Worm (Caenorhabditis elegans) whole organism, mixed stage, embryonic: ENCODE measurements around the gene R08E3.1.

Source experiments
- M03D4.4 ChIP-seq: sonication (generic microtip); optimal IDR thresholded peaks from 2 replicates; lab custom pipeline; 2017; ENCODE audit warnings: mild to moderate bottlenecking, missing genetic modification characterization, missing compliant biosample characterization
- bed-3 ChIP-seq: fragments of 200-800 bp; sonication (Bioruptor generic); optimal IDR thresholded peaks from 3 replicates; lab custom pipeline; 2018; ENCODE audit warnings: mild to moderate bottlenecking, missing genetic modification characterization, moderate library complexity, missing compliant biosample characterization
- blmp-1 ChIP-seq: fragments of 150-350 bp; optimal IDR thresholded peaks from 2 replicates; lab custom pipeline; 2014; ENCODE audit warnings: missing biosample characterization, missing genetic modification characterization
- ceh-43 ChIP-seq: fragments of 200-800 bp; sonication (Bioruptor generic); optimal IDR thresholded peaks from 2 replicates; lab custom pipeline; 2018; ENCODE audit warnings: mild to moderate bottlenecking, missing genetic modification characterization, moderate library complexity, missing compliant biosample characterization
- ceh-83 ChIP-seq: fragments of 200-800 bp; sonication (Bioruptor generic); optimal IDR thresholded peaks from 2 replicates; lab custom pipeline; 2018; ENCODE audit warnings: mild to moderate bottlenecking, missing genetic modification characterization, missing compliant biosample characterization
- ces-1 ChIP-seq: fragments of 150-350 bp; optimal IDR thresholded peaks from 2 replicates; lab custom pipeline; 2014; ENCODE audit warnings: missing biosample characterization, missing genetic modification reagents, missing genetic modification characterization
- cnd-1 ChIP-seq: fragments of 200-800 bp; sonication (Bioruptor generic); optimal IDR thresholded peaks from 2 replicates; lab custom pipeline; 2018; ENCODE audit warnings: mild to moderate bottlenecking, missing genetic modification characterization, missing compliant biosample characterization
- drap-1 ChIP-seq: fragments of 200-800 bp; sonication (Bioruptor generic); optimal IDR thresholded peaks from 3 replicates; lab custom pipeline; 2018; ENCODE audit warnings: mild to moderate bottlenecking, missing genetic modification characterization, missing compliant biosample characterization
- elt-1 ChIP-seq: sonication (generic microtip); optimal IDR thresholded peaks from 2 replicates; lab custom pipeline; 2017; ENCODE audit warnings: missing genetic modification characterization, mild to moderate bottlenecking, missing compliant biosample characterization, antibody characterized with exemption, moderate library complexity, borderline replicate concordance; ENCODE audit not compliant: insufficient read depth
- elt-3 ChIP-seq: fragments of 150-350 bp; optimal IDR thresholded peaks from 2 replicates; lab custom pipeline; 2014; ENCODE audit warnings: missing biosample characterization, missing genetic modification characterization
- ham-2 ChIP-seq: fragments of 200-800 bp; sonication (Bioruptor generic); optimal IDR thresholded peaks from 2 replicates; lab custom pipeline; 2018; ENCODE audit warnings: mild to moderate bottlenecking, missing genetic modification characterization, missing compliant biosample characterization
- hlh-1 ChIP-seq: fragments of 150-350 bp; optimal IDR thresholded peaks from 2 replicates; lab custom pipeline; 2014; ENCODE audit warnings: missing biosample characterization, missing genetic modification reagents, missing genetic modification characterization
- lin-32 ChIP-seq: fragments of 200-800 bp; sonication (Bioruptor generic); optimal IDR thresholded peaks from 2 replicates; lab custom pipeline; 2018; ENCODE audit warnings: mild to moderate bottlenecking, missing genetic modification characterization, missing compliant biosample characterization
- lsy-2 ChIP-seq: fragments of 150-350 bp; optimal IDR thresholded peaks from 2 replicates; lab custom pipeline; 2014; ENCODE audit warnings: missing biosample characterization, missing genetic modification characterization
- mab-5 ChIP-seq: fragments of 150-350 bp; optimal IDR thresholded peaks from 2 replicates; lab custom pipeline; 2014; ENCODE audit warnings: missing biosample characterization, missing genetic modification characterization
- mep-1 ChIP-seq: fragments of 150-350 bp; optimal IDR thresholded peaks from 2 replicates; lab custom pipeline; 2017; ENCODE audit warnings: missing biosample characterization, missing genetic modification reagents, missing genetic modification characterization, inconsistent platforms
- mls-2 ChIP-seq: sonication (generic microtip); optimal IDR thresholded peaks from 2 replicates; lab custom pipeline; 2016; ENCODE audit warnings: mild to moderate bottlenecking, missing genetic modification characterization, moderate library complexity, missing compliant biosample characterization
- nhr-12 ChIP-seq: fragments of 150-350 bp; optimal IDR thresholded peaks from 2 replicates; lab custom pipeline; 2014; ENCODE audit warnings: missing biosample characterization, missing genetic modification characterization
- nhr-2 ChIP-seq: fragments of 150-350 bp; optimal IDR thresholded peaks from 2 replicates; lab custom pipeline; 2014; ENCODE audit warnings: missing biosample characterization, missing genetic modification characterization
- nhr-237 ChIP-seq: fragments of 150-350 bp; optimal IDR thresholded peaks from 2 replicates; lab custom pipeline; 2014; ENCODE audit warnings: missing biosample characterization, missing genetic modification characterization
- nhr-28 ChIP-seq: fragments of 150-350 bp; optimal IDR thresholded peaks from 2 replicates; lab custom pipeline; 2014; ENCODE audit warnings: missing biosample characterization, missing genetic modification characterization
- nhr-76 ChIP-seq: sonication (generic microtip); optimal IDR thresholded peaks from 2 replicates; lab custom pipeline; 2017; ENCODE audit warnings: missing biosample characterization, missing genetic modification characterization
- sem-2 ChIP-seq: fragments of 200-800 bp; sonication (Bioruptor generic); optimal IDR thresholded peaks from 2 replicates; lab custom pipeline; 2018; ENCODE audit warnings: mild to moderate bottlenecking, missing genetic modification characterization, missing compliant biosample characterization
- snpc-4 ChIP-seq: fragments of 150-350 bp; optimal IDR thresholded peaks from 2 replicates; lab custom pipeline; 2014; ENCODE audit warnings: missing biosample characterization, missing genetic modification characterization
- sptf-1 ChIP-seq: sonication (generic microtip); optimal IDR thresholded peaks from 2 replicates; lab custom pipeline; 2017; ENCODE audit warnings: mild to moderate bottlenecking, missing genetic modification characterization, moderate library complexity, missing compliant biosample characterization
- tbx-8 ChIP-seq: fragments of 200-800 bp; sonication (Bioruptor generic); optimal IDR thresholded peaks from 2 replicates; lab custom pipeline; 2018; ENCODE audit warnings: mild to moderate bottlenecking, missing genetic modification characterization, moderate library complexity, missing compliant biosample characterization
- unc-120 ChIP-seq: sonication (generic microtip); optimal IDR thresholded peaks from 2 replicates; lab custom pipeline; 2017; ENCODE audit warnings: missing genetic modification characterization, missing compliant biosample characterization; ENCODE audit not compliant: poor library complexity, severe bottlenecking
- unc-39 ChIP-seq: fragments of 150-350 bp; optimal IDR thresholded peaks from 2 replicates; lab custom pipeline; 2014; ENCODE audit warnings: missing biosample characterization, missing genetic modification characterization
- unc-62 ChIP-seq: fragments of 150-350 bp; optimal IDR thresholded peaks from 2 replicates; lab custom pipeline; 2014; ENCODE audit warnings: missing biosample characterization, missing genetic modification reagents, missing genetic modification characterization
- zip-8 ChIP-seq: fragments of 150-350 bp; optimal IDR thresholded peaks from 2 replicates; lab custom pipeline; 2014; ENCODE audit warnings: missing biosample characterization, missing genetic modification characterization
- ztf-11 ChIP-seq: fragments of 150-350 bp; optimal IDR thresholded peaks from 2 replicates; lab custom pipeline; 2014; ENCODE audit warnings: missing biosample characterization, missing genetic modification characterization

Gene R08E3.1

ce11 chrX:4822262-4822661 is at the start of gene R08E3.1:
Gene R08E3.1 (plus strand): TSS chrX:4822647.
- no peak for TF ChIP-seq lsy-2 (tag; lab: Kevin White, UChicago)
- TF ChIP-seq hlh-1 (tag; lab: Kevin White, UChicago): no peak
- no peak for TF ChIP-seq zip-8 (tag; lab: Kevin White, UChicago)
- no peak for TF ChIP-seq sem-2 (GFP tag; lab: Kevin White, UChicago)

ce11 chrX:4782197-4782596 is 40.2 kb upstream of the R08E3.1 start, which contains the start of gene hum-10:
Gene hum-10 (minus strand): TSS chrX:4782297.
- no peak for TF ChIP-seq cnd-1 (tag; lab: Kevin White, UChicago)
- TF ChIP-seq mep-1: no peak
- no peak for TF ChIP-seq lsy-2 (tag; lab: Kevin White, UChicago)
- no peak for TF ChIP-seq drap-1
- TF ChIP-seq sem-2 (GFP tag; lab: Kevin White, UChicago): no peak
- no peak for TF ChIP-seq ztf-11
- no peak for TF ChIP-seq ceh-83
- TF ChIP-seq, all 35 proteins: peak for 0

ce11 chrX:4783117-4783775 is 39.2 kb upstream of the R08E3.1 start, which contains the start of gene F43C9.2:
Gene F43C9.2 (plus strand): TSS chrX:4783613.
- TF ChIP-seq nhr-76 (tag; lab: Kevin White, UChicago) (no peak), ceh-83 (no peak), M03D4.4 (tag; lab: Kevin White, UChicago) (no peak), sem-2 (GFP tag; lab: Kevin White, UChicago) (no peak), lin-32 (GFP tag; lab: Kevin White, UChicago) (no peak), blmp-1 (tag; lab: Kevin White, UChicago) (no peak), elt-1 (tag; lab: Kevin White, UChicago) (no peak), ces-1 (GFP tag; lab: Kevin White, UChicago) (no peak), nhr-12 (tag; lab: Kevin White, UChicago) (no peak), hlh-1 (tag; lab: Kevin White, UChicago) (no peak), nhr-2 (no peak), tbx-8 (GFP tag; lab: Kevin White, UChicago) (no peak), unc-120 (tag; lab: Kevin White, UChicago) (no peak), snpc-4 (tag; lab: Kevin White, UChicago) (no peak), nhr-237 (tag; lab: Kevin White, UChicago) (no peak), nhr-28 (tag; lab: Kevin White, UChicago) (no peak), ceh-43 (GFP tag; lab: Kevin White, UChicago) (no peak)

ce11 chrX:4784776-4785175 is 37.7 kb upstream of the R08E3.1 start:
- TF ChIP-seq hlh-1 (tag; lab: Kevin White, UChicago): peak; percentile 90
- TF ChIP-seq ces-1 (GFP tag; lab: Kevin White, UChicago): no peak
- no peak for TF ChIP-seq ham-2 (GFP tag; lab: Kevin White, UChicago)
- TF ChIP-seq zip-8 (tag; lab: Kevin White, UChicago): no peak
- no peak for TF ChIP-seq nhr-2
- no peak for TF ChIP-seq mls-2 (tag; lab: Kevin White, UChicago)
- no peak for TF ChIP-seq nhr-237 (tag; lab: Kevin White, UChicago)
- no peak for TF ChIP-seq mab-5 (tag; lab: Kevin White, UChicago)
- no peak for TF ChIP-seq nhr-12 (tag; lab: Kevin White, UChicago)
- no peak for TF ChIP-seq unc-120 (tag; lab: Kevin White, UChicago)
- TF ChIP-seq nhr-28 (tag; lab: Kevin White, UChicago): no peak
- peak; percentile 70 for TF ChIP-seq unc-62 (GFP tag; lab: Kevin White, UChicago)

ce11 chrX:4787525-4787924 is 34.9 kb upstream of the R08E3.1 start:
- TF ChIP-seq mep-1 (no peak), unc-39 (tag; lab: Kevin White, UChicago) (no peak), ces-1 (GFP tag; lab: Kevin White, UChicago) (peak; percentile 53)

- TF ChIP-seq snpc-4 (tag; lab: Kevin White, UChicago) (no peak), elt-1 (tag; lab: Kevin White, UChicago) (no peak), drap-1 (peak; percentile 66), bed-3 (GFP tag; lab: Kevin White, UChicago) (no peak), mls-2 (tag; lab: Kevin White, UChicago) (peak; percentile 45), sptf-1 (tag; lab: Kevin White, UChicago) (peak; percentile 72), unc-62 (GFP tag; lab: Kevin White, UChicago) (peak; percentile 8), nhr-2 (no peak), unc-120 (tag; lab: Kevin White, UChicago) (peak; percentile 21), nhr-12 (tag; lab: Kevin White, UChicago) (no peak), hlh-1 (tag; lab: Kevin White, UChicago) (no peak), M03D4.4 (tag; lab: Kevin White, UChicago) (peak; percentile 79), sem-2 (GFP tag; lab: Kevin White, UChicago) (peak; percentile 74), cnd-1 (tag; lab: Kevin White, UChicago) (peak; percentile 81), elt-3 (tag; lab: Kevin White, UChicago) (no peak), ceh-83 (peak; percentile 85)
These were observed 33.5 kb upstream of the R08E3.1 start for ce11 chrX:4788958-4789357.
